Fruit fly (Drosophila melanogaster) whole organism, embryonic: ENCODE results near the gene CG8671.

Experiments used
- Aef1 ChIP-seq: fragments of 200-800 bp; sonication (Bioruptor generic); IDR thresholded peaks from 3 replicates; pipeline ENCODE4 v1.3.6; 2022; ENCODE audit warnings: missing biosample characterization, missing genetic modification characterization
- Bdp1 ChIP-seq: fragments of 200-800 bp; sonication (Bioruptor generic); optimal IDR thresholded peaks from 3 replicates; lab custom pipeline; 2016; ENCODE audit warnings: missing biosample characterization, missing genetic modification characterization
- BtbVII ChIP-seq: fragments of 200-800 bp; sonication (Bioruptor generic); optimal IDR thresholded peaks from 3 replicates; lab custom pipeline; 2017; ENCODE audit warnings: missing biosample characterization, mild to moderate bottlenecking, missing genetic modification characterization
- CG10147 ChIP-seq: fragments of 200-800 bp; sonication (Bioruptor generic); optimal IDR thresholded peaks from 2 replicates; lab custom pipeline; 2019; ENCODE audit warnings: missing biosample characterization, mild to moderate bottlenecking, missing genetic modification characterization, moderate library complexity
- CG10979 ChIP-seq: fragments of 200-800 bp; sonication (Bioruptor generic); optimal IDR thresholded peaks from 2 replicates; lab custom pipeline; 2018; ENCODE audit warnings: missing biosample characterization, mild to moderate bottlenecking, missing genetic modification characterization, moderate library complexity
- CG11085 ChIP-seq: fragments of 200-800 bp; sonication (Bioruptor generic); IDR thresholded peaks from 2 replicates; pipeline ENCODE4 v1.3.6; 2022; ENCODE audit warnings: missing biosample characterization, missing genetic modification characterization
- CG11093 ChIP-seq: fragments of 200-800 bp; sonication (Bioruptor generic); IDR thresholded peaks from 3 replicates; pipeline ENCODE4 v1.3.6; 2022; ENCODE audit warnings: missing biosample characterization, missing genetic modification characterization
- CG11695 ChIP-seq: fragments of 200-800 bp; sonication (Bioruptor generic); IDR thresholded peaks from 3 replicates; pipeline ENCODE4 v1.3.6; 2022; ENCODE audit warnings: missing biosample characterization, missing genetic modification characterization
- CG12299 ChIP-seq: fragments of 200-800 bp; sonication (Bioruptor generic); optimal IDR thresholded peaks from 2 replicates; lab custom pipeline; 2018; ENCODE audit warnings: missing biosample characterization, mild to moderate bottlenecking, missing genetic modification characterization
- CG12659 ChIP-seq: fragments of 200-800 bp; sonication (Bioruptor generic); optimal IDR thresholded peaks from 3 replicates; lab custom pipeline; 2017; ENCODE audit warnings: mild to moderate bottlenecking, missing biosample characterization, missing genetic modification reagents, missing genetic modification characterization
- CG13624 ChIP-seq: fragments of 200-800 bp; sonication (Bioruptor generic); optimal IDR thresholded peaks from 2 replicates; lab custom pipeline; 2016; ENCODE audit warnings: missing biosample characterization, missing genetic modification characterization
- CG14441 ChIP-seq: fragments of 200-800 bp; sonication (Bioruptor generic); IDR thresholded peaks from 2 replicates; pipeline ENCODE4 v1.3.6; 2022; ENCODE audit warnings: missing biosample characterization, missing genetic modification characterization
- CG15696 ChIP-seq: fragments of 200-800 bp; sonication (Bioruptor generic); optimal IDR thresholded peaks from 2 replicates; lab custom pipeline; 2019; ENCODE audit warnings: missing biosample characterization, mild to moderate bottlenecking, missing genetic modification characterization, moderate library complexity
- CG17912 ChIP-seq: fragments of 200-800 bp; sonication (Bioruptor generic); optimal IDR thresholded peaks from 2 replicates; lab custom pipeline; 2018; ENCODE audit warnings: missing biosample characterization, mild to moderate bottlenecking, missing genetic modification characterization
- CG1832 ChIP-seq: fragments of 200-800 bp; sonication (Bioruptor generic); optimal IDR thresholded peaks from 2 replicates; lab custom pipeline; 2017; ENCODE audit warnings: missing biosample characterization, mild to moderate bottlenecking, missing genetic modification characterization, inconsistent platforms
- CG2116 ChIP-seq: fragments of 200-800 bp; sonication (Bioruptor generic); optimal IDR thresholded peaks from 3 replicates; lab custom pipeline; 2018; ENCODE audit warnings: missing biosample characterization, mild to moderate bottlenecking, missing genetic modification characterization
- CG2712 ChIP-seq: fragments of 200-800 bp; optimal IDR thresholded peaks from 3 replicates; lab custom pipeline; 2019; ENCODE audit warnings: missing biosample characterization, mild to moderate bottlenecking, missing genetic modification characterization, moderate library complexity
- CG30020 ChIP-seq: fragments of 200-800 bp; optimal IDR thresholded peaks from 2 replicates; lab custom pipeline; 2019; ENCODE audit warnings: missing biosample characterization, mild to moderate bottlenecking, missing genetic modification characterization, moderate library complexity
- CG32532 ChIP-seq: fragments of 200-800 bp; sonication (Bioruptor generic); IDR thresholded peaks from 2 replicates; pipeline ENCODE4 v1.3.6; 2022; ENCODE audit warnings: missing biosample characterization, missing genetic modification characterization
- CG32772 ChIP-seq: fragments of 200-800 bp; sonication (Bioruptor generic); IDR thresholded peaks from 2 replicates; pipeline ENCODE4 v1.3.6; 2022; ENCODE audit warnings: missing biosample characterization, missing genetic modification characterization
- CG3281 ChIP-seq: fragments of 200-800 bp; sonication (Bioruptor generic); optimal IDR thresholded peaks from 3 replicates; lab custom pipeline; 2017; ENCODE audit warnings: missing biosample characterization, mild to moderate bottlenecking, missing genetic modification characterization
- CG4360 ChIP-seq: fragments of 200-800 bp; sonication (Bioruptor generic); IDR thresholded peaks from 2 replicates; pipeline ENCODE4 v1.3.6; 2022; ENCODE audit warnings: missing biosample characterization, missing genetic modification characterization
- CG4730 ChIP-seq: fragments of 200-800 bp; sonication (Bioruptor generic); IDR thresholded peaks from 2 replicates; pipeline ENCODE4 v1.3.6; 2022; ENCODE audit warnings: missing biosample characterization, missing genetic modification characterization
- CG6791 ChIP-seq: fragments of 200-800 bp; sonication (Bioruptor generic); IDR thresholded peaks from 3 replicates; pipeline ENCODE4 v1.3.6; 2022; ENCODE audit warnings: missing biosample characterization, missing genetic modification characterization; ENCODE audit not compliant: partially characterized antibody
- CG7963 ChIP-seq: fragments of 200-800 bp; sonication (Bioruptor generic); IDR thresholded peaks from 3 replicates; pipeline ENCODE4 v1.3.6; 2022; ENCODE audit warnings: missing biosample characterization, missing genetic modification characterization; ENCODE audit not compliant: partially characterized antibody
- CG8478 ChIP-seq: fragments of >200 bp; optimal IDR thresholded peaks from 2 replicates; lab custom pipeline; 2018
- CTCF ChIP-seq: fragments of 200-800 bp; sonication (Bioruptor generic); optimal IDR thresholded peaks from 2 replicates; lab custom pipeline; 2017; ENCODE audit warnings: missing biosample characterization, mild to moderate bottlenecking, missing genetic modification characterization, moderate library complexity
- Doc2 ChIP-seq: fragments of 200-800 bp; sonication (Bioruptor generic); IDR thresholded peaks from 2 replicates; pipeline ENCODE4 v1.3.6; 2022; ENCODE audit warnings: missing biosample characterization, missing genetic modification characterization
- Fer3 ChIP-seq: fragments of 200-800 bp; sonication (Bioruptor generic); optimal IDR thresholded peaks from 2 replicates; lab custom pipeline; 2018; ENCODE audit warnings: missing biosample characterization, mild to moderate bottlenecking, missing genetic modification characterization, moderate library complexity
- HmgD ChIP-seq: fragments of 200-800 bp; sonication (Bioruptor generic); optimal IDR thresholded peaks from 3 replicates; lab custom pipeline; 2016; ENCODE audit warnings: missing biosample characterization, missing genetic modification characterization
- MBD-R2 ChIP-seq: fragments of 200-800 bp; sonication (Bioruptor generic); IDR thresholded peaks from 2 replicates; pipeline ENCODE4 v1.3.6; 2022; ENCODE audit warnings: missing biosample characterization, missing genetic modification characterization
- NK7.1 ChIP-seq: fragments of 200-800 bp; sonication (Bioruptor generic); optimal IDR thresholded peaks from 3 replicates; lab custom pipeline; 2016; ENCODE audit warnings: missing biosample characterization, missing genetic modification characterization
- Optix ChIP-seq: fragments of 200-800 bp; sonication (Bioruptor generic); IDR thresholded peaks from 3 replicates; pipeline ENCODE4 v1.3.6; 2022; ENCODE audit warnings: missing biosample characterization, missing genetic modification characterization
- Six4 ChIP-seq: fragments of 200-800 bp; sonication (Bioruptor generic); optimal IDR thresholded peaks from 2 replicates; lab custom pipeline; 2016; ENCODE audit warnings: missing biosample characterization, missing genetic modification characterization
- Trl ChIP-seq, 3 experiments: fragments of >200 bp in 2 of 3; fragments of 200-800 bp in 1 of 3; sonication (Bioruptor generic) in 1 of 3; optimal IDR thresholded peaks; 2 replicates in 1 of 3; 3 replicates in 2 of 3; lab custom pipeline; 2016 to 2017; ENCODE audit warnings: missing biosample characterization in 1 of 3, missing genetic modification characterization in 1 of 3
- Usf ChIP-seq: fragments of 200-800 bp; sonication (Bioruptor generic); optimal IDR thresholded peaks from 2 replicates; lab custom pipeline; 2017; ENCODE audit warnings: missing genotype, missing biosample characterization, missing genetic modification characterization
- Xrp1 ChIP-seq: fragments of 200-800 bp; sonication (Bioruptor generic); IDR thresholded peaks from 2 replicates; pipeline ENCODE4 v1.3.6; 2022; ENCODE audit warnings: missing biosample characterization, missing genetic modification characterization
- ase ChIP-seq: fragments of 200-800 bp; sonication (Bioruptor generic); IDR thresholded peaks from 3 replicates; pipeline ENCODE4 v1.3.6; 2022; ENCODE audit warnings: missing biosample characterization, missing genetic modification characterization
- ci ChIP-seq: fragments of 200-800 bp; sonication (Bioruptor generic); IDR thresholded peaks from 3 replicates; pipeline ENCODE4 v1.3.6; 2022; ENCODE audit warnings: missing biosample characterization, missing genetic modification characterization
- dati ChIP-seq: fragments of 200-800 bp; sonication (Bioruptor generic); IDR thresholded peaks from 2 replicates; pipeline ENCODE4 v1.3.6; 2022; ENCODE audit warnings: missing biosample characterization, missing genetic modification characterization
- disco-r ChIP-seq: fragments of 200-800 bp; sonication (Bioruptor generic); optimal IDR thresholded peaks from 2 replicates; lab custom pipeline; 2016; ENCODE audit warnings: missing biosample characterization, missing genetic modification characterization
- ham ChIP-seq: fragments of 200-800 bp; sonication (Bioruptor generic); IDR thresholded peaks from 2 replicates; pipeline ENCODE4 v1.3.6; 2022; ENCODE audit warnings: missing biosample characterization, missing genetic modification characterization
- hbn ChIP-seq: fragments of 200-800 bp; sonication (Bioruptor generic); IDR thresholded peaks from 2 replicates; pipeline ENCODE4 v1.3.6; 2022; ENCODE audit warnings: missing biosample characterization, missing genetic modification characterization; ENCODE audit not compliant: partially characterized antibody
- insv ChIP-seq, 2 experiments: fragments of 200-800 bp; sonication (Bioruptor generic); optimal IDR thresholded peaks; 3 replicates each; lab custom pipeline; 2016 to 2018; ENCODE audit warnings: missing biosample characterization in 2 of 2, missing genetic modification characterization in 2 of 2
- kah ChIP-seq: fragments of 200-800 bp; sonication (Bioruptor generic); optimal IDR thresholded peaks from 2 replicates; lab custom pipeline; 2018; ENCODE audit warnings: missing biosample characterization, mild to moderate bottlenecking, missing genetic modification characterization
- lbe ChIP-seq: fragments of 200-800 bp; sonication (Bioruptor generic); optimal IDR thresholded peaks from 2 replicates; lab custom pipeline; 2016; ENCODE audit warnings: missing biosample characterization, mild to moderate bottlenecking, missing genetic modification characterization
- mld ChIP-seq: fragments of 200-800 bp; sonication (Bioruptor generic); IDR thresholded peaks from 3 replicates; pipeline ENCODE4 v1.3.6; 2022; ENCODE audit warnings: missing biosample characterization, missing genetic modification characterization; ENCODE audit not compliant: partially characterized antibody
- nom ChIP-seq: fragments of 200-800 bp; sonication (Bioruptor generic); optimal IDR thresholded peaks from 2 replicates; lab custom pipeline; 2017; ENCODE audit warnings: missing biosample characterization, missing genetic modification characterization, mild to moderate bottlenecking, moderate library complexity, missing genetic modification reagents
- repo ChIP-seq: fragments of 200-800 bp; sonication (Bioruptor generic); optimal IDR thresholded peaks from 2 replicates; lab custom pipeline; 2016; ENCODE audit warnings: missing biosample characterization, missing genetic modification characterization
- ro ChIP-seq: fragments of 200-800 bp; sonication (Bioruptor generic); IDR thresholded peaks from 2 replicates; pipeline ENCODE4 v1.3.6; 2022; ENCODE audit warnings: missing biosample characterization, missing genetic modification characterization
- sens-2 ChIP-seq: fragments of 200-800 bp; sonication (Bioruptor generic); IDR thresholded peaks from 2 replicates; pipeline ENCODE4 v1.3.6; 2022; ENCODE audit warnings: missing biosample characterization, missing genetic modification characterization
- stc ChIP-seq: fragments of 200-800 bp; sonication (Bioruptor generic); IDR thresholded peaks from 2 replicates; pipeline ENCODE4 v1.3.6; 2022; ENCODE audit warnings: missing biosample characterization, missing genetic modification characterization
- twi ChIP-seq: fragments of 200-800 bp; optimal IDR thresholded peaks from 2 replicates; lab custom pipeline; 2019; ENCODE audit warnings: missing biosample characterization, mild to moderate bottlenecking, missing genetic modification characterization, moderate library complexity
- wek ChIP-seq: fragments of 200-800 bp; sonication (Bioruptor generic); optimal IDR thresholded peaks from 3 replicates; lab custom pipeline; 2018; ENCODE audit warnings: missing biosample characterization, mild to moderate bottlenecking, missing genetic modification characterization, moderate library complexity

Gene CG8671

DNA sequence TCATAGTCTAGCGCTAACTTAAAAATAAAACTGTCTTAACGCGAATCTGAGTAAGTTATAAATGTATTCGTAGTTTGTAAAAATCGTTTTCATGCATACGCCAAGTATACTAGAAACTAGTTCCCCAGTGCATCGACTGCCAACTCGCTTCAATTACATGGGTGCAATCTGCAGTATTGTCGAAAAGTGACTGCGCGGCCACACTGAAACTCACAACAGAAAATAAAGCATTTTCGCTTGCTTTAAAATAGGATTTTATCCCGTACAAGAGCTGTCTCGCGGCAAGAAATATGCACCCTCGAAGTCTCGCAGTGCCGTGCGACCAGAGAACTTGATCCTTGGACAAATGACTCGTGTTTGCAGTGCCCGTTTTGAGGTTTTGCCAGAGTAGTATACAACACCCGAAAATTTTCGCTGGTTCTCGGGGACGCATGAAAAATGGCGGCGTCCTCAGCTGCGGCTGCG is 41.6 kb upstream of the CG8671 start, which contains the start of gene CG8677 (continued):
- no peak for TF ChIP-seq CG11093 (GFP tag; lab: Robert Waterston, UW)
- no peak for TF ChIP-seq repo (GFP tag; lab: Kevin White, UChicago)
- peak; percentile 51; the same call in 2 of the 3 replicates for TF ChIP-seq CG6791
- no peak for TF ChIP-seq Aef1 (GFP tag; lab: Robert Waterston, UW)
- no peak for TF ChIP-seq CG17912
- TF ChIP-seq ro = no peak
- TF ChIP-seq disco-r = no peak
- no peak for TF ChIP-seq CG3281
- TF ChIP-seq CG32772 (GFP tag; lab: Robert Waterston, UW) = no peak
- no peak for TF ChIP-seq CG4360 (GFP tag; lab: Robert Waterston, UW)
- no peak for TF ChIP-seq Doc2
- TF ChIP-seq Xrp1 (GFP tag; lab: Robert Waterston, UW) = no peak
- no peak for TF ChIP-seq dati
- TF ChIP-seq CG14441 = no peak
- TF ChIP-seq BtbVII (GFP tag; lab: Kevin White, UChicago) = no peak
- no peak for TF ChIP-seq Six4 (GFP tag; lab: Kevin White, UChicago)
- TF ChIP-seq Usf (GFP tag; lab: Kevin White, UChicago) = no peak
- peak; percentile 11 for TF ChIP-seq CG30020 (tag; lab: Kevin White, UChicago)
- no peak for TF ChIP-seq Fer3 (tag; lab: Kevin White, UChicago)
- peak; percentile 2 for TF ChIP-seq CTCF (GFP tag; lab: Kevin White, UChicago)
- no peak for TF ChIP-seq CG11085 (GFP tag; lab: Robert Waterston, UW)
- peak; percentile 71 for TF ChIP-seq CG12659 (GFP tag; lab: Kevin White, UChicago)
- no peak for TF ChIP-seq sens-2 (GFP tag; lab: Robert Waterston, UW)
- no peak for TF ChIP-seq Optix (GFP tag; lab: Robert Waterston, UW)
- TF ChIP-seq ci (GFP tag; lab: Robert Waterston, UW) = no peak
- TF ChIP-seq CG8478 (lab: Kevin White, UChicago) = no peak
- TF ChIP-seq ham (GFP tag; lab: Robert Waterston, UW) = no peak
- no peak for TF ChIP-seq NK7.1
- no peak for TF ChIP-seq CG4730 (GFP tag; lab: Robert Waterston, UW)
- no peak for TF ChIP-seq stc (GFP tag; lab: Robert Waterston, UW)
- no peak for TF ChIP-seq CG10147 (GFP tag; lab: Kevin White, UChicago)
- TF ChIP-seq CG15696 = no peak
- TF ChIP-seq CG1832 = no peak
- TF ChIP-seq mld (GFP tag; lab: Robert Waterston, UW) = no peak
- no peak for TF ChIP-seq Bdp1
- TF ChIP-seq wek (GFP tag; lab: Kevin White, UChicago) = no peak
- no peak for TF ChIP-seq CG10979 (tag; lab: Kevin White, UChicago)
- TF ChIP-seq MBD-R2 (GFP tag; lab: Robert Waterston, UW) = peak; percentile 65
- no peak for TF ChIP-seq twi (tag; lab: Kevin White, UChicago)
- no peak for TF ChIP-seq nom (GFP tag; lab: Kevin White, UChicago)
- peak; percentile 51 for TF ChIP-seq CG2116 (GFP tag; lab: Kevin White, UChicago)
- TF ChIP-seq insv (GFP tag; optimal IDR thresholded peaks at IDR 0.05; lab: Kevin White, UChicago) = no peak
- peak; percentile 22 for TF ChIP-seq HmgD (GFP tag; lab: Kevin White, UChicago)
- no peak for TF ChIP-seq lbe

DNA sequence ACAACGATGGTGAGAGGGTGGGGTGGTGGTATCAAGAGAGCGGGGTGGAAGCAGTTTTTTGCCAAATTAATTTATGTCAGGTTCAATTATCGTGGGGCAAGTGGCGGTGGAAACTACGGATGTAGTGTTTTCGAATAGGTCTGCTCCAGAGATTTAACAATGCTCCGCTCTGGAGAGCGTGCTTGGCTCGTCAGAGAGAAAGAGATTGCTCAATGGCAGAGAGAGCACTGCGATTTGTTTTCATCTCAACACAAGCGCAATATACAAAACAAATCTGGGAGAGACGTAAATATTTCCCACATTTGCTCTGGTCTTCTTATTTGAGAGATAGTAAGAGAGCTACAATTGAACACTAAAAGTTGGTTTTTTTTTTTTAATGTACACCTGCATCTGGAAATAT is 41.0 kb upstream of the CG8671 start:
- TF ChIP-seq ase (GFP tag; lab: Robert Waterston, UW) (no peak), CG11695 (GFP tag; lab: Robert Waterston, UW) (no peak), CG2712 (tag; lab: Kevin White, UChicago) (no peak), CG6791 (0 out of 3 replicates have a peak, but pooled peaks have one; percentile 28), Trl (optimal IDR thresholded peaks at IDR 0.05; lab: Kevin White, UChicago) (peak; percentile 87 to 94), Trl (GFP tag; optimal IDR thresholded peaks at IDR 0.05; lab: Kevin White, UChicago) (no peak), CG13624 (GFP tag; lab: Kevin White, UChicago) (no peak), CG4730 (GFP tag; lab: Robert Waterston, UW) (no peak), CG12299 (tag; lab: Kevin White, UChicago) (no peak), CG32532 (GFP tag; lab: Robert Waterston, UW) (peak; percentile 19; the same call in 1 of the 2 replicates), CG7963 (GFP tag; lab: Robert Waterston, UW) (no peak), hbn (GFP tag; lab: Robert Waterston, UW) (peak; percentile 43; the same call in 1 of the 2 replicates), kah (GFP tag; lab: Kevin White, UChicago) (no peak)
